Worm (Caenorhabditis elegans): ENCODE results near the gene C14A6.3.

ce11 chrV:18125075-18125474, 21.1 kb upstream of the C14A6.3 start, which contains the start of gene fbxa-210:
- TF ChIP-seq zip-2 (tag; optimal IDR thresholded peaks at IDR 0.05) (no peak), ceh-82 (tag; optimal IDR thresholded peaks at IDR 0.05) (no peak), fos-1 (tag; optimal IDR thresholded peaks at IDR 0.05) (no peak), daf-19 (GFP tag; conservative IDR thresholded peaks at IDR 0.05) (no peak), tag-97 (GFP tag; IDR thresholded peaks at IDR 0.05) (no peak), ama-1 (optimal IDR thresholded peaks at IDR 0.05) (no peak)
